Worm (Caenorhabditis elegans): ENCODE data around the gene sav-1.

DNA sequence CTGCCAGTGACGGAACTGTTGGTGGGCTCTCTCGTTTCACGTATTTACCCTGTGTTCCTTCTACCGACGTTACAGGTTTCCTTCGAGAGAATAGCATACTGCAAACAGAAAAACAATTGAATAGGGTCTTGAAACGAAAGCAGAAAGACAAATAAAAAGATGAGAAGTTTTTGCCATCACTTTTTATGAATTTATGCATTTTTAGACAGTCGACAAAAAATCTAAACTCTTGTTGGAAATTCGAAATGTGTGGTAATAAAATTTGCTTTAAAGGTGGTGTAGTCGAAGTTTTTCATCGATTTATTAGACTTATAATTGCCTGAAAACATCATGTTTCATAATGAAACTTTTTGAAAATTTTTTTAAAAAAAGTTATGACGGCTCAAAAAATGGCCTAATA, at the start of gene sav-1:
- TF ChIP-seq W03F9.2 (tag; optimal IDR thresholded peaks at IDR 0.05) (no peak), dao-5 (tag; optimal IDR thresholded peaks at IDR 0.05) (no peak), him-1 (tag; optimal IDR thresholded peaks at IDR 0.05) (no peak)
